Worm (Caenorhabditis elegans) whole organism, L4/young adult: ENCODE measurements around the gene unc-119.

Source experiments
- W03F9.2 ChIP-seq: fragments of 150-350 bp; optimal IDR thresholded peaks from 2 replicates; lab custom pipeline; 2014; ENCODE audit warnings: missing biosample characterization, missing genetic modification characterization
- dao-5 ChIP-seq: sonication (generic microtip); optimal IDR thresholded peaks from 2 replicates; lab custom pipeline; 2016; ENCODE audit warnings: missing genotype, missing genetic modification characterization, moderate library complexity, missing compliant biosample characterization
- him-1 ChIP-seq: sonication (generic microtip); optimal IDR thresholded peaks from 2 replicates; lab custom pipeline; 2016; ENCODE audit warnings: missing genotype, missing genetic modification reagents, missing genetic modification characterization, missing compliant biosample characterization

The unc-119 gene

DNA sequence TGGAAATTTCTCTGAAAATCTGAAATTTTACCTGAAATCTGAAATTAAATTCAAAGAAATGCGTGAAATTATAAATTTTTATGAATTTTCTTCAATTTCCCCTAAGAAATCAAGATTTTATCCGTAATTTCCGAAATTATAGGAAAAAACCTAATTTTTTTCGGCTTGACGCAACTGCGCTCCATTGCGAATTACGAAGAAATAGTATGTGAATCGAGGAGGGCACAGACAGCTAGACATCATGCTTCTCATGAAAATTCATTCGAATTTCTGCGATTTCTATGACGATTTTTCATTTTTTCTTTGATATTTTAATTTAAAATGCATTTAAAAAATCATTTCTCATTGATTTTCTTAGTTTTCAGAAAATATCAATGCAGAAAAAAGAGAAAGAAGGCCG is 20.4 kb upstream of the unc-119 start:
- no peak for TF ChIP-seq dao-5 (tag; lab: Kevin White, UChicago)
- no peak for TF ChIP-seq him-1 (tag; lab: Kevin White, UChicago)
- TF ChIP-seq W03F9.2 (tag; lab: Kevin White, UChicago), result peak; percentile 50

DNA sequence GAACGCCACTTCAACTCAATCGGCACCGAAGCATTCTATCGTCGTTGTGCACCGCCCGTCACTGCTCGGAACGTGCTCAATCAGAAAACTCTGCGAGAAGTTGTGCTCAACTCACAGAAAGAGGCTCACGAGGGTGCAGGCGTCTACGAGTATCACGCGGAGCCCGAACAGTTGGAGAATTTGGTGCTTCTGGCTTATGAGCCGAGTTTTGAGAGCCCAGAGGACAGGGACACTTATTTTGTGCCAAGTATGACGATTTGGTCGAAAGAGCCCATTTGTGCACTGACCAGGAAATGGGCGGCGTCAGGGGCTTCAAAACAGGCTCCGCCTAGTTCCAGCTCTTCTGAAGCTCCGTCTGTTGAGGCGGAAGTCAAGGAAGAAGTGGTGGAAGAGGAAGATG is 13.6 kb upstream of the unc-119 start:
- TF ChIP-seq him-1 (tag; lab: Kevin White, UChicago) (no peak), W03F9.2 (tag; lab: Kevin White, UChicago) (no peak), dao-5 (tag; lab: Kevin White, UChicago) (no peak)

- no peak for TF ChIP-seq him-1 (tag; lab: Kevin White, UChicago)
- TF ChIP-seq W03F9.2 (tag; lab: Kevin White, UChicago), result no peak
- no peak for TF ChIP-seq dao-5 (tag; lab: Kevin White, UChicago)
These were observed 8.2 kb upstream of the unc-119 start, which contains the start of gene fbxb-87 for ce11 chrIII:10894220-10894619. Gene fbxb-87, plus strand, starts transcription at chrIII:10894520.

- TF ChIP-seq dao-5 (tag; lab: Kevin White, UChicago) (no peak), W03F9.2 (tag; lab: Kevin White, UChicago) (peak; percentile 38)
These were observed 6.5 kb upstream of the unc-119 start, which contains the start of gene com-1 for ce11 chrIII:10895817-10896413. Gene com-1, plus strand, starts transcription at chrIII:10896363.

DNA sequence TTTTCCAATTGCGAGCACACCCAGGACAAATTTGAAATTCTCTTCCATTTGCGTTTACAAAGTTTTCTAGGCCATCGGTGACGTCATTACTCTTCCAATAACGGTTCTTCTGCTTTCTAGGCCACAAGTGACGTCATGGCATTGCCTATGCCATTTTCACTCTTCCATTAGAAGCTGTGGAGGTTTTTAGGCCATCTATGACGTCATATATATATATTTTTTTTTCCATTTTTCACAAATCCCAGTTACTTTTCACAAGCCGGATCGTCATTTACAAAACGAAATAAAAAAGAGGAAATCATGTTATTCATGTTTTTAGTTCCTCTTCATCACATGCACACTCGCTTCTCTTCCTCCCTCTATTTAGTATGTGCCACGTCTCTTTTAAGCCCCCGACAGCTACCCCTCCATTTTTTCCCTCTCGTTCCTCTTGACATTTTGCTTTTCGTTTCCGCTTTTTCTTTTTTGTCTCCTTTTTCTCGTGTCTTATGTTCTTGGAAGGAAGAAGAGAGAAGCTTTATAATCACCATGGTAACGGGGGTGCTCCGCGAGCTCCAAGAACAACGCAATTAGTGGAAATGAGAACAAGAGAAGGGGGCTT is 668 bp downstream of the unc-119 start:
- no peak for TF ChIP-seq W03F9.2 (tag; lab: Kevin White, UChicago)
- no peak for TF ChIP-seq dao-5 (tag; lab: Kevin White, UChicago)
- TF ChIP-seq him-1 (tag; lab: Kevin White, UChicago), result no peak

ce11 chrIII:10904320-10904961 is 2.0 kb downstream of the unc-119 start:
- TF ChIP-seq him-1 (tag; lab: Kevin White, UChicago), result no peak
- TF ChIP-seq dao-5 (tag; lab: Kevin White, UChicago), result no peak
- TF ChIP-seq W03F9.2 (tag; lab: Kevin White, UChicago), result no peak

DNA sequence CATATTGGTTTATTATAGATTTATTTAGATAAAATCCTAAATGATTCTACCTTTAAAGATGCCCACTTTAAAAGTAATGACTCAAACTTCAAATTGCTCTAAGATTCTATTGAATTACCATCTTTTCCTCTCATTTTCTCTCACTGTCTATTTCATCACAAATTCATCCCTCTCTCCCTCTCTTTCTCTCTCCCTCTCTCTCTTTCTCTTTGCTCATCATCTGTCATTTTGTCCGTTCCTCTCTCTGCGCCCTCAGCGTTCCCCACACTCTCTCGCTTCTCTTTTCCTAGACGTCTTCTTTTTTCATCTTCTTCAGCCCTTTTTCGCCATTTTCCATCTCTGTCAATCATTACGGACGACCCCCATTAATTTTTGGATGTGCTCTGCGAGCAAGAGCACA is 2.7 kb downstream of the unc-119 start:
- TF ChIP-seq dao-5 (tag; lab: Kevin White, UChicago), result no peak
- no peak for TF ChIP-seq him-1 (tag; lab: Kevin White, UChicago)
- TF ChIP-seq W03F9.2 (tag; lab: Kevin White, UChicago), result no peak

ce11 chrIII:10906325-10906724 is 3.9 kb downstream of the unc-119 start:
- TF ChIP-seq him-1 (tag; lab: Kevin White, UChicago), result no peak
- TF ChIP-seq dao-5 (tag; lab: Kevin White, UChicago), result no peak
- no peak for TF ChIP-seq W03F9.2 (tag; lab: Kevin White, UChicago)

ce11 chrIII:10907678-10908217 is 5.3 kb downstream of the unc-119 start:
- TF ChIP-seq W03F9.2 (tag; lab: Kevin White, UChicago), result no peak
- no peak for TF ChIP-seq dao-5 (tag; lab: Kevin White, UChicago)
- TF ChIP-seq him-1 (tag; lab: Kevin White, UChicago), result no peak

DNA sequence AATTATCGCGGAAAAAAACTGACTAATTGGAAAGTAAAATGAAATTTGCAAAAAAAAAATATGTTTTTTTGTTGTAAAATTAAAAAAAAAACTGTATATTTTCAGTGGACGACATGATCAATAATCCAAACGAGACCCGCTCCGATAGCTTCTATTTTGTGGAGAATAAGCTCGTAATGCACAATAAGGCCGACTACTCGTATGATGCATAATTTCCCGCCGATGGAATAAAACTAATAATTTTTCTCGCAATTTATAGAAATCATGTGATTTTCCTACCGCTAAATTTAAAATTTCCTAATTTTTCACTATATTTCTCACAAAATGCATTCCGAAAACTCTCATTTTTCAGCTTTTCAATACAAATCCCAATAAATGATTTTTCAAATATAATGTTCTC is 6.1 kb downstream of the unc-119 start:
- TF ChIP-seq W03F9.2 (tag; lab: Kevin White, UChicago), result no peak
- no peak for TF ChIP-seq dao-5 (tag; lab: Kevin White, UChicago)
- no peak for TF ChIP-seq him-1 (tag; lab: Kevin White, UChicago)

DNA sequence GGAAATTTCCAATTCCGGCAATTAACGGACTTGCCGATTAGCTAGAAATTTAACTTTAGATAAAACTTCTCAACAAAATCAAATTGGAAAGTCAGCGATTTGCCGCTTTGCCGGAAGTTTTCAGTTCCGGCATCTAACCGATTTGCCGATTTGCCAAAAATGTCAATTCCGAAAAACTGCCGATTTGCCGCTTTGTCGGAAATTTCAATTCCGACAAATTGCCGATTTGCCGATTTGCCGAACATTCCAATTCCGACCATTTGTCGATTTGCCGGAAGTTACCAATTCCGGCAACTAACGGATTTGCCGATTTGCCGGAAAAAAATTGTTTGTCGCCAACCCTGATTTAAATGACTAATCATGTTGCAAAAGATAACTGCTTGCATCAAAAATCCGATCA is 6.7 kb downstream of the unc-119 start:
- TF ChIP-seq him-1 (tag; lab: Kevin White, UChicago), result no peak
- TF ChIP-seq W03F9.2 (tag; lab: Kevin White, UChicago), result no peak
- TF ChIP-seq dao-5 (tag; lab: Kevin White, UChicago), result no peak

DNA sequence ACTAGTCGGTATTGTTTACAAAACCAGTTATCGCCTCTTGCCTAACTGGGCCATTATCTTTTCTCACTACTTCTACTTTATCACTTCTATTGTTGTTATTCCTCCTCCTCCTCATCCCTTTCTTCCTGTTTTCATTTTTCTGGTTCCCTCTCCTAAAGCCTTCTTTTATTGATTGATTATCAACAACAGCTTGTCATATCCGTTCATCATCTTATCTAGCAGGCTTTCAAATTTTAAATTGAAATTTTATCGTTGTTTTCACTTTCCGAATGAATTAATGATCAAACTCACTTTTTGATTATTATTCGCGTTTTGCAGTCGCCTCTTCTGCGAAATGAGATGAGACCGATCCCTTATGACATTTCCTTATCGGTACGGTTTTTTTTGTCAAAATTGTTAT is 8.7 kb downstream of the unc-119 start, which contains the start of gene cut-6:
TSS of gene cut-6 (plus strand) at position 301 of the 400 bp plus-strand sequence.
- TF ChIP-seq W03F9.2 (tag; lab: Kevin White, UChicago) (no peak), him-1 (tag; lab: Kevin White, UChicago) (no peak), dao-5 (tag; lab: Kevin White, UChicago) (no peak)

- TF ChIP-seq dao-5 (tag; lab: Kevin White, UChicago) (no peak), him-1 (tag; lab: Kevin White, UChicago) (no peak), W03F9.2 (tag; lab: Kevin White, UChicago) (no peak)
These were observed 12.5 kb downstream of the unc-119 start for ce11 chrIII:10914971-10915370.
